Worm (Caenorhabditis elegans): ENCODE measurements around the gene C34D4.4.

DNA sequence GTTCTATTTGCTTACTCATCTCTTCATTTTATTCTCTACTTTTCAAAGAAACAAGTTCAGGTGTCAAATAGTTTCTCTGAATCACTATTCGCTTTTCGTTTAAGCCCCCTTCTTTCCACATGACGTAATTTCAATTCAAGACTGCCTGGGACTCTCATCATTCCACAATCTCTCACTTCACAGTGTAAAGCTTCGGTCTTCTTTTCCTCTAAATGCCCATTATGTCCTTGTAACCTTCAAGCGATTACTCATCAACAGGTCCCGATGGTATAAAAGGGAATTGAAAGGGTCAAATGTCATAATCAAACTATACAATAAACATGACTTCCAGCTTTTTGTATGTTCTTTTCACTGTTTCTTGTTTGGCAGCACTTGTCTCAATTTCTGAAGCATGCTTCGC, 29.8 kb downstream of the C34D4.4 start, which contains the start of gene C42D4.3:
- TF ChIP-seq nhr-71 (tag; optimal IDR thresholded peaks at IDR 0.05) (no peak), lin-39 (tag; optimal IDR thresholded peaks at IDR 0.05) (no peak), snpc-4 (tag; optimal IDR thresholded peaks at IDR 0.05) (no peak), elt-3 (tag; optimal IDR thresholded peaks at IDR 0.05) (no peak)
